Worm (Caenorhabditis elegans) whole organism, L4/young adult: Measurements from ENCODE around the gene flp-15.

Source experiments
- W03F9.2 ChIP-seq: fragments of 150-350 bp; optimal IDR thresholded peaks from 2 replicates; lab custom pipeline; 2014; ENCODE audit warnings: missing biosample characterization, missing genetic modification characterization
- dao-5 ChIP-seq: sonication (generic microtip); optimal IDR thresholded peaks from 2 replicates; lab custom pipeline; 2016; ENCODE audit warnings: missing genotype, missing genetic modification characterization, moderate library complexity, missing compliant biosample characterization
- him-1 ChIP-seq: sonication (generic microtip); optimal IDR thresholded peaks from 2 replicates; lab custom pipeline; 2016; ENCODE audit warnings: missing genotype, missing genetic modification reagents, missing genetic modification characterization, missing compliant biosample characterization

- TF ChIP-seq him-1 (tag; lab: Kevin White, UChicago) (no peak), W03F9.2 (tag; lab: Kevin White, UChicago) (no peak), dao-5 (no peak)
Observed at ce11 chrIII:13614751-13615150, 52.9 kb downstream of the flp-15 start.
